Worm (Caenorhabditis elegans): ENCODE measurements around the gene mab-10.
A peak's percentile ranks its signal among the peaks of the same experiment; 100 is the strongest.

Gene mab-10

ce11 chrII:10558345-10558744, 30.5 kb downstream of the mab-10 start (continued):
- TF ChIP-seq nhr-84 (tag; optimal IDR thresholded peaks at IDR 0.05) = no peak
- peak; percentile 37 for TF ChIP-seq nhr-71 (tag; optimal IDR thresholded peaks at IDR 0.05)
- no peak for TF ChIP-seq nhr-237 (tag; optimal IDR thresholded peaks at IDR 0.05)
- no peak for TF ChIP-seq mab-9 (GFP tag; IDR thresholded peaks at IDR 0.05)
- no peak for TF ChIP-seq hlh-4 (tag; optimal IDR thresholded peaks at IDR 0.05)
- TF ChIP-seq dsc-1 (tag; optimal IDR thresholded peaks at IDR 0.05) = no peak
- TF ChIP-seq lin-15B (tag; optimal IDR thresholded peaks at IDR 0.05) = no peak

ce11 chrII:10558962-10559415, 31.1 kb downstream of the mab-10 start:
- no peak for TF ChIP-seq hlh-17 (GFP tag; optimal IDR thresholded peaks at IDR 0.05; ENCODE audit: borderline replicate concordance)
- peak; percentile 10 for TF ChIP-seq fkh-10 (GFP tag; optimal IDR thresholded peaks at IDR 0.05)
- peak; percentile 67 to 68 for TF ChIP-seq lsy-2 (tag; optimal IDR thresholded peaks at IDR 0.05)
- peak; percentile 87 for TF ChIP-seq aha-1 (tag; optimal IDR thresholded peaks at IDR 0.05)
- peak; percentile 60 for TF ChIP-seq fkh-8 (tag; optimal IDR thresholded peaks at IDR 0.05)
- peak; percentile 96 for TF ChIP-seq nhr-71 (tag; optimal IDR thresholded peaks at IDR 0.05)
- TF ChIP-seq aly-2 (tag; optimal IDR thresholded peaks at IDR 0.05) = no peak
- TF ChIP-seq efl-1 (optimal IDR thresholded peaks at IDR 0.05) = peak; percentile 44 to 58
- TF ChIP-seq efl-1 (GFP tag; optimal IDR thresholded peaks at IDR 0.05 in 1 of 2) = peak; percentile 57 to 95
- peak; percentile 22 for TF ChIP-seq C04F5.9 (tag; optimal IDR thresholded peaks at IDR 0.05)
- no peak for TF ChIP-seq ceh-90 (tag; optimal IDR thresholded peaks at IDR 0.05)
- peak; percentile 97 for TF ChIP-seq nhr-85 (tag)
- TF ChIP-seq sup-37 (GFP tag; optimal IDR thresholded peaks at IDR 0.05) = peak; percentile 51
- TF ChIP-seq lin-14 (GFP tag; optimal IDR thresholded peaks at IDR 0.05) = peak; percentile 97
- TF ChIP-seq isw-1 (GFP tag; IDR thresholded peaks at IDR 0.05) = peak; percentile 58
- TF ChIP-seq dpl-1 (GFP tag; optimal IDR thresholded peaks at IDR 0.05) = peak; percentile 47 to 65 (median 58)
- TF ChIP-seq nhr-12 (tag; optimal IDR thresholded peaks at IDR 0.05) = no peak
- TF ChIP-seq fkh-4 (tag; optimal IDR thresholded peaks at IDR 0.05; ENCODE audit: borderline replicate concordance) = no peak
- no peak for TF ChIP-seq nhr-237 (tag; optimal IDR thresholded peaks at IDR 0.05)
- peak; percentile 77 for TF ChIP-seq pax-3 (tag; optimal IDR thresholded peaks at IDR 0.05)
- no peak for TF ChIP-seq ets-5 (GFP tag; IDR thresholded peaks at IDR 0.05)
- TF ChIP-seq lin-13 (GFP tag; optimal IDR thresholded peaks at IDR 0.05) = peak; percentile 62
- peak; percentile 12 to 56 (median 37) for TF ChIP-seq ceh-82 (tag; optimal IDR thresholded peaks at IDR 0.05)
- TF ChIP-seq snpc-4 (tag; optimal IDR thresholded peaks at IDR 0.05) = peak; percentile 31
- TF ChIP-seq lin-15B (tag; optimal IDR thresholded peaks at IDR 0.05) = no peak
- peak; percentile 83 for TF ChIP-seq swsn-7 (tag; optimal IDR thresholded peaks at IDR 0.05)
- TF ChIP-seq ces-1 (GFP tag; optimal IDR thresholded peaks at IDR 0.05) = no peak
- no peak for TF ChIP-seq unc-30 (tag; optimal IDR thresholded peaks at IDR 0.05)
- TF ChIP-seq C16A3.4 (tag; optimal IDR thresholded peaks at IDR 0.05) = peak; percentile 78
- TF ChIP-seq elt-2 (tag; optimal IDR thresholded peaks at IDR 0.05) = peak; percentile 25
- no peak for TF ChIP-seq ceh-8 (GFP tag; optimal IDR thresholded peaks at IDR 0.05)
- no peak for TF ChIP-seq unc-98 (GFP tag; IDR thresholded peaks at IDR 0.05)
- no peak for TF ChIP-seq pqm-1 (tag; optimal IDR thresholded peaks at IDR 0.05)
- TF ChIP-seq ztf-4 (tag; optimal IDR thresholded peaks at IDR 0.05) = peak; percentile 76
- TF ChIP-seq unc-86 (tag; optimal IDR thresholded peaks at IDR 0.05) = peak; percentile 78
- TF ChIP-seq blmp-1 (tag; optimal IDR thresholded peaks at IDR 0.05) = peak; percentile 77
- no peak for TF ChIP-seq unc-62 (GFP tag; optimal IDR thresholded peaks at IDR 0.05)
- peak; percentile 89 for TF ChIP-seq rnt-1 (tag; optimal IDR thresholded peaks at IDR 0.05)
- peak; percentile 51 for TF ChIP-seq egl-13 (tag; optimal IDR thresholded peaks at IDR 0.05)
- TF ChIP-seq ama-1 (optimal IDR thresholded peaks at IDR 0.05) = peak; percentile 58
- no peak for TF ChIP-seq nhr-28 (tag; optimal IDR thresholded peaks at IDR 0.05)
- TF ChIP-seq sox-4 (tag; optimal IDR thresholded peaks at IDR 0.05) = peak; percentile 70
- TF ChIP-seq xbp-1 (tag; optimal IDR thresholded peaks at IDR 0.05) = peak; percentile 87
- TF ChIP-seq snu-23 (GFP tag; optimal IDR thresholded peaks at IDR 0.05) = peak; percentile 93
- peak; percentile 87 for TF ChIP-seq nhr-19 (GFP tag; conservative IDR thresholded peaks at IDR 0.05)
- peak; percentile 45 for TF ChIP-seq grh-1 (GFP tag; IDR thresholded peaks at IDR 0.05)
- peak; percentile 80 for TF ChIP-seq ceh-88 (GFP tag; IDR thresholded peaks at IDR 0.05)
- TF ChIP-seq dsc-1 (tag; optimal IDR thresholded peaks at IDR 0.05) = peak; percentile 70
- TF ChIP-seq nhr-11 (tag; optimal IDR thresholded peaks at IDR 0.05) = peak; percentile 61

Data from whole organism, L1 larva.